Fruit fly (Drosophila melanogaster) whole organism, prepupa: ENCODE results near the gene nerfin-1.

Experiments used
- CG6808 ChIP-seq: fragments of 200-800 bp; sonication (Bioruptor generic); optimal IDR thresholded peaks from 3 replicates; lab custom pipeline; 2017; ENCODE audit warnings: missing biosample characterization, missing genetic modification characterization, mild to moderate bottlenecking, moderate library complexity, missing genetic modification reagents
- CG8632 ChIP-seq: fragments of 200-800 bp; sonication (Bioruptor generic); optimal IDR thresholded peaks from 3 replicates; lab custom pipeline; 2016; ENCODE audit warnings: missing biosample characterization, missing genetic modification characterization
- Ets21C ChIP-seq: fragments of 200-800 bp; sonication (Bioruptor generic); optimal IDR thresholded peaks from 3 replicates; lab custom pipeline; 2016; ENCODE audit warnings: missing biosample characterization, missing genetic modification characterization
- Sox15 ChIP-seq: fragments of 200-800 bp; sonication (Bioruptor generic); optimal IDR thresholded peaks from 3 replicates; lab custom pipeline; 2016; ENCODE audit warnings: missing biosample characterization, missing genetic modification characterization

DNA sequence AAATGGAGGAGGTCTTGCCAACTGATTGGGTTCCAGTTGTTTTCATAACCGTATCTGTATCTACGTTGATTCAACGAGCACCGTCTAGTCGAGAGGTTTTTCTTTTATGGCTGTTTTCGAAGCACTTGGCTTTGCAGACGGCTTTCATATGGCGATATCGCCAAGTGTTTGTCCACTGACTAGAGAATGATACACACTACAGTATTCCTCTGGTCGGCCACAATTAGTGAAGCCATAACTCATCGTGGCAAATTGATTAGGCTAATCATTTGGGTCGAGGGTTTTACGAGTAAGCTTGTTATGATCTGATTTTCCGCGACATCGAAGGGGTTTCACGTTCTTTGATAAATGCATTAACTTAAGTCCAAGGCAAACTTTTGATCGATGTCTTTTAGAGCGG, 32.3 kb upstream of the nerfin-1 start:
- TF ChIP-seq Sox15 (GFP tag; lab: Kevin White, UChicago) = no peak
- no peak for TF ChIP-seq CG6808 (GFP tag; lab: Kevin White, UChicago)
- TF ChIP-seq Ets21C (GFP tag; lab: Kevin White, UChicago) = no peak
- no peak for TF ChIP-seq CG8632 (GFP tag; lab: Kevin White, UChicago)
